Worm (Caenorhabditis elegans): ENCODE results near the gene rtfo-1.

- TF ChIP-seq ama-1 (optimal IDR thresholded peaks at IDR 0.05), result no peak
- no peak for TF ChIP-seq F13C5.2 (tag; optimal IDR thresholded peaks at IDR 0.05)
- no peak for TF ChIP-seq ets-7 (tag; optimal IDR thresholded peaks at IDR 0.05)
- TF ChIP-seq flt-1 (GFP tag; IDR thresholded peaks at IDR 0.05), result no peak
- no peak for TF ChIP-seq hnd-1 (tag; optimal IDR thresholded peaks at IDR 0.05)
- no peak for TF ChIP-seq sea-1 (GFP tag; conservative IDR thresholded peaks at IDR 0.05)
- TF ChIP-seq pes-1 (GFP tag; IDR thresholded peaks at IDR 0.05), result no peak
- TF ChIP-seq hmg-4 (GFP tag; optimal IDR thresholded peaks at IDR 0.05), result no peak
- no peak for TF ChIP-seq ceh-13 (GFP tag; optimal IDR thresholded peaks at IDR 0.05)
Observed at ce11 chrV:9571673-9572072, 10.8 kb downstream of the rtfo-1 start.
